Fruit fly (Drosophila melanogaster): Measurements from ENCODE around the gene Hsp23.

The Hsp23 gene

DNA sequence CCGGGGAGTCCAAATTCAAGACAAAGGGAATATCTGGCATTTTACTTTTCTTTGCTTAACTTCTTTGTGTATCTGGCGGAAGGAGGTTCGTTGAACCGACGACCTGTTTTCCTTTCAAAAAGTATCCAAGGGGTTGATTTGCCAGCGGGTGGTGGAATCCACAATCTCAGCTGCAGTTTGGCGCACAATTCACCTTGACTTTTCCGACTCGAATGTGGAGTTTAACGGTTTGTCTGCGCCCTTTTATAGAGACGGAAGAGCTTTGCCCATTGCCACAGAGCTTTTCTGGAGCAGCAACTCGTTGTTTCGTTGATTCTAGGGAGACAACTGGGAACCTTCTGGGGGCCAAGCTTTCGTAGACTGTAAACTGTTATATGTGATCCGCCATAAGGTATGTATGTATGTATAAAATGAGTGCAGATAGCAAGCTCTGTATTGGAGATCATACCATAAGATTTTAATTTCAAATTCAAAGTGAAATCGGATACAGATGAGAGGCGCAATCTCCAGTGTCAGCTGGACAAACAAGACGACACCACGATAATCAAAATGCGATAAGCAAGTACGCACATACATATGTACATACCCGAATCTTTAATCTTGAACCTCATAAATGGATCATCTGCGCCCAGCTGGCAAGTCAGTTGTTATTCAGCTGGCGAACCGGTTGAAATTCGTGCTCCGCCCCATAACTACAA lies 9.3 kb upstream of the Hsp23 start, which contains the start of the genes Hsp67Bc, CG4456 and Hsp22 (continued):
- TF ChIP-seq CG6254 (GFP tag; optimal IDR thresholded peaks at IDR 0.05) (peak; percentile 18), HHEX (GFP tag; optimal IDR thresholded peaks at IDR 0.05) (no peak), Opbp (GFP tag; IDR thresholded peaks at IDR 0.05; ENCODE audit: partially characterized antibody) (peak; percentile 20; the same call in 1 of the 3 replicates), TFAM (GFP tag; optimal IDR thresholded peaks at IDR 0.05) (no peak), sug (tag; optimal IDR thresholded peaks at IDR 0.05) (peak; percentile 27), CG13894 (tag; optimal IDR thresholded peaks at IDR 0.05) (peak; percentile 39), CG10565 (GFP tag; optimal IDR thresholded peaks at IDR 0.05) (no peak), CG14965 (GFP tag; optimal IDR thresholded peaks at IDR 0.05; ENCODE audit: borderline replicate concordance) (no peak), kay (GFP tag; optimal IDR thresholded peaks at IDR 0.05) (no peak), danr (GFP tag; IDR thresholded peaks at IDR 0.05) (no peak), Fer1 (GFP tag; optimal IDR thresholded peaks at IDR 0.05) (peak; percentile 14), Asciz (GFP tag; optimal IDR thresholded peaks at IDR 0.05) (no peak), yki (optimal IDR thresholded peaks at IDR 0.05) (no peak), CG1529 (GFP tag; optimal IDR thresholded peaks at IDR 0.05) (peak; percentile 21), Tbp (GFP tag; optimal IDR thresholded peaks at IDR 0.05) (no peak), Dip2 (GFP tag; IDR thresholded peaks at IDR 0.05) (no peak), tx (GFP tag; optimal IDR thresholded peaks at IDR 0.05) (no peak), CG1647 (GFP tag; optimal IDR thresholded peaks at IDR 0.05) (no peak), sim (GFP tag; IDR thresholded peaks at IDR 0.05) (no peak), sima (GFP tag; optimal IDR thresholded peaks at IDR 0.05) (no peak), ind (GFP tag; optimal IDR thresholded peaks at IDR 0.05) (no peak), wek (GFP tag; optimal IDR thresholded peaks at IDR 0.05) (peak; percentile 28), CG12744 (GFP tag; optimal IDR thresholded peaks at IDR 0.05) (no peak), CG12769 (tag; optimal IDR thresholded peaks at IDR 0.05) (peak; percentile 83), dysf (GFP tag; IDR thresholded peaks at IDR 0.05) (no peak), CG9797 (GFP tag; optimal IDR thresholded peaks at IDR 0.05) (no peak), Elba2 (GFP tag; optimal IDR thresholded peaks at IDR 0.05) (no peak), CG16779 (GFP tag; IDR thresholded peaks at IDR 0.05) (peak; percentile 78), CG34224 (GFP tag; IDR thresholded peaks at IDR 0.05; ENCODE audit: partially characterized antibody) (0 out of 3 replicates have a peak, but pooled peaks have one; percentile 35), CG17802 (tag; optimal IDR thresholded peaks at IDR 0.05) (no peak), stwl (tag; optimal IDR thresholded peaks at IDR 0.05) (no peak), az2 (GFP tag; optimal IDR thresholded peaks at IDR 0.05) (no peak), Deaf1 (tag; optimal IDR thresholded peaks at IDR 0.05) (peak; percentile 20), CG12155 (GFP tag; optimal IDR thresholded peaks at IDR 0.05) (peak; percentile 32), wor (GFP tag; IDR thresholded peaks at IDR 0.05) (no peak), CG17361 (GFP tag; IDR thresholded peaks at IDR 0.05) (no peak), abd-A (tag; optimal IDR thresholded peaks at IDR 0.05) (peak; percentile 35), nerfin-2 (GFP tag; IDR thresholded peaks at IDR 0.05; ENCODE audit: partially characterized antibody) (no peak), CG7963 (GFP tag; IDR thresholded peaks at IDR 0.05; ENCODE audit: partially characterized antibody) (no peak), H2.0 (GFP tag; IDR thresholded peaks at IDR 0.05) (no peak), D19A (tag; optimal IDR thresholded peaks at IDR 0.05) (no peak), CG12391 (tag; optimal IDR thresholded peaks at IDR 0.05) (no peak), pho (GFP tag; optimal IDR thresholded peaks at IDR 0.05) (no peak), Dll (GFP tag; IDR thresholded peaks at IDR 0.05; ENCODE audit: partially characterized antibody) (no peak), CG31365 (tag; optimal IDR thresholded peaks at IDR 0.05) (peak; percentile 15), CG34376 (GFP tag; optimal IDR thresholded peaks at IDR 0.05) (peak; percentile 48), CG8388 (GFP tag; optimal IDR thresholded peaks at IDR 0.05) (no peak), CG1603 (tag; optimal IDR thresholded peaks at IDR 0.05) (peak; percentile 0), dpn (GFP tag; optimal IDR thresholded peaks at IDR 0.05) (no peak), CoRest (tag; optimal IDR thresholded peaks at IDR 0.05) (no peak)

Data from whole organism, embryonic.